Worm (Caenorhabditis elegans): Measurements from ENCODE around the gene bath-28.

- no peak for TF ChIP-seq dao-5 (tag; optimal IDR thresholded peaks at IDR 0.05)
- no peak for TF ChIP-seq W03F9.2 (tag; optimal IDR thresholded peaks at IDR 0.05)
Observed at ce11 chrII:3349820-3350291, 5.1 kb upstream of the bath-28 start, which contains the start of gene F14D2.8.
